Fruit fly (Drosophila melanogaster) whole organism, embryonic: Measurements from ENCODE around the gene Gclc.
A peak's percentile ranks its signal among the peaks of the same experiment; 100 is the strongest.

ENCODE experiments used
- Ada2b ChIP-seq: fragments of 200-800 bp; sonication (Bioruptor generic); IDR thresholded peaks from 2 replicates; pipeline ENCODE4 v1.3.6; 2022; ENCODE audit warnings: missing biosample characterization, missing genetic modification characterization
- Bgb ChIP-seq: fragments of 200-800 bp; sonication (Bioruptor generic); IDR thresholded peaks from 2 replicates; pipeline ENCODE4 v1.3.6; 2022; ENCODE audit warnings: missing biosample characterization, missing genetic modification characterization; ENCODE audit not compliant: partially characterized antibody
- CG11247 ChIP-seq: fragments of 200-800 bp; sonication (Bioruptor generic); IDR thresholded peaks from 2 replicates; pipeline ENCODE4 v1.3.6; 2022; ENCODE audit warnings: missing biosample characterization, missing genetic modification characterization
- CG11398 ChIP-seq: fragments of 200-800 bp; sonication (Bioruptor generic); optimal IDR thresholded peaks from 2 replicates; lab custom pipeline; 2016; ENCODE audit warnings: missing biosample characterization, missing genetic modification characterization
- CG12219 ChIP-seq: fragments of 200-800 bp; sonication (Bioruptor generic); optimal IDR thresholded peaks from 3 replicates; lab custom pipeline; 2018; ENCODE audit warnings: missing biosample characterization, mild to moderate bottlenecking, missing genetic modification characterization
- CG14014 ChIP-seq: fragments of 200-800 bp; sonication (Bioruptor generic); IDR thresholded peaks from 2 replicates; pipeline ENCODE4 v1.3.6; 2022; ENCODE audit warnings: missing biosample characterization, missing genetic modification characterization
- CG14441 ChIP-seq: fragments of 200-800 bp; sonication (Bioruptor generic); IDR thresholded peaks from 2 replicates; pipeline ENCODE4 v1.3.6; 2022; ENCODE audit warnings: missing biosample characterization, missing genetic modification characterization
- CG1602 ChIP-seq: fragments of 200-800 bp; sonication (Bioruptor generic); optimal IDR thresholded peaks from 3 replicates; lab custom pipeline; 2016; ENCODE audit warnings: missing biosample characterization, missing genetic modification characterization
- CG17385 ChIP-seq: fragments of 200-800 bp; sonication (Bioruptor generic); optimal IDR thresholded peaks from 3 replicates; lab custom pipeline; 2018; ENCODE audit warnings: missing biosample characterization, mild to moderate bottlenecking, missing genetic modification characterization
- CG2120 ChIP-seq: fragments of 200-800 bp; sonication (Bioruptor generic); optimal IDR thresholded peaks from 3 replicates; lab custom pipeline; 2016; ENCODE audit warnings: missing biosample characterization, missing genetic modification characterization
- CG4328 ChIP-seq: fragments of 200-800 bp; sonication (Bioruptor generic); optimal IDR thresholded peaks from 3 replicates; lab custom pipeline; 2017; ENCODE audit warnings: missing biosample characterization, missing genetic modification reagents, missing genetic modification characterization
- CG6254 ChIP-seq: fragments of 200-800 bp; sonication (Bioruptor generic); optimal IDR thresholded peaks from 3 replicates; lab custom pipeline; 2017; ENCODE audit warnings: mild to moderate bottlenecking, missing biosample characterization, missing genetic modification reagents, missing genetic modification characterization
- CG6813 ChIP-seq: fragments of 200-800 bp; sonication (Bioruptor generic); optimal IDR thresholded peaks from 2 replicates; lab custom pipeline; 2017; ENCODE audit warnings: missing biosample characterization, missing genetic modification characterization, mild to moderate bottlenecking, moderate library complexity, missing genetic modification reagents
- CG8359 ChIP-seq: fragments of 200-800 bp; sonication (Bioruptor generic); optimal IDR thresholded peaks from 2 replicates; lab custom pipeline; 2017; ENCODE audit warnings: missing biosample characterization, mild to moderate bottlenecking, missing genetic modification characterization, borderline replicate concordance
- CTCF ChIP-seq: fragments of 200-800 bp; sonication (Bioruptor generic); optimal IDR thresholded peaks from 2 replicates; lab custom pipeline; 2017; ENCODE audit warnings: missing biosample characterization, mild to moderate bottlenecking, missing genetic modification characterization, moderate library complexity
- CoRest ChIP-seq: fragments of 200-800 bp; sonication (Bioruptor generic); optimal IDR thresholded peaks from 3 replicates; lab custom pipeline; 2018; ENCODE audit warnings: missing biosample characterization, mild to moderate bottlenecking, missing genetic modification characterization, moderate library complexity
- Doc3 ChIP-seq: fragments of 200-800 bp; sonication (Bioruptor generic); IDR thresholded peaks from 3 replicates; pipeline ENCODE4 v1.3.6; 2022; ENCODE audit warnings: missing biosample characterization, missing genetic modification characterization; ENCODE audit not compliant: partially characterized antibody
- Ets97D ChIP-seq: fragments of 200-800 bp; sonication (Bioruptor generic); optimal IDR thresholded peaks from 3 replicates; lab custom pipeline; 2016; ENCODE audit warnings: missing biosample characterization, missing genetic modification characterization
- Fer1 ChIP-seq: fragments of 200-800 bp; sonication (Bioruptor generic); optimal IDR thresholded peaks from 2 replicates; lab custom pipeline; 2017; ENCODE audit warnings: missing biosample characterization, mild to moderate bottlenecking, missing genetic modification characterization
- Fer3 ChIP-seq: fragments of 200-800 bp; sonication (Bioruptor generic); optimal IDR thresholded peaks from 2 replicates; lab custom pipeline; 2018; ENCODE audit warnings: missing biosample characterization, mild to moderate bottlenecking, missing genetic modification characterization, moderate library complexity
- Hr39 ChIP-seq: fragments of >200 bp; optimal IDR thresholded peaks from 2 replicates; lab custom pipeline; 2017
- Poxn ChIP-seq: fragments of 200-800 bp; sonication (Bioruptor generic); IDR thresholded peaks from 2 replicates; pipeline ENCODE4 v1.3.6; 2022; ENCODE audit warnings: missing biosample characterization, missing genetic modification characterization
- Side ChIP-seq: fragments of 200-800 bp; sonication (Bioruptor generic); optimal IDR thresholded peaks from 2 replicates; lab custom pipeline; 2016; ENCODE audit warnings: missing biosample characterization, missing genetic modification characterization
- Sox100B ChIP-seq: fragments of 200-800 bp; sonication (Bioruptor generic); optimal IDR thresholded peaks from 3 replicates; lab custom pipeline; 2018; ENCODE audit warnings: missing biosample characterization, mild to moderate bottlenecking, missing genetic modification characterization
- Sox102F ChIP-seq: fragments of 200-800 bp; sonication (Bioruptor generic); optimal IDR thresholded peaks from 2 replicates; lab custom pipeline; 2018; ENCODE audit warnings: missing biosample characterization, mild to moderate bottlenecking, missing genetic modification characterization, moderate library complexity
- amos ChIP-seq: fragments of 200-800 bp; sonication (Bioruptor generic); IDR thresholded peaks from 2 replicates; pipeline ENCODE4 v1.3.6; 2022; ENCODE audit warnings: missing biosample characterization, missing genetic modification characterization; ENCODE audit not compliant: partially characterized antibody
- cad ChIP-seq: fragments of >200 bp; optimal IDR thresholded peaks from 2 replicates; lab custom pipeline; 2017; ENCODE audit warnings: missing biosample characterization, missing genetic modification characterization
- cato ChIP-seq: fragments of 200-800 bp; sonication (Bioruptor generic); optimal IDR thresholded peaks from 2 replicates; lab custom pipeline; 2016; ENCODE audit warnings: missing biosample characterization, missing genetic modification characterization, borderline replicate concordance
- chif ChIP-seq, 2 experiments: fragments of 200-800 bp; sonication (Bioruptor generic); optimal IDR thresholded peaks; 3 replicates each; lab custom pipeline; 2016; ENCODE audit warnings: missing biosample characterization in 2 of 2, missing genetic modification characterization in 2 of 2
- chn ChIP-seq: fragments of 200-800 bp; sonication (Bioruptor generic); optimal IDR thresholded peaks from 2 replicates; lab custom pipeline; 2016; ENCODE audit warnings: missing biosample characterization, missing genetic modification characterization
- eyg ChIP-seq: fragments of 200-800 bp; sonication (Bioruptor generic); optimal IDR thresholded peaks from 3 replicates; lab custom pipeline; 2016; ENCODE audit warnings: missing biosample characterization, missing genetic modification characterization
- fd96Cb ChIP-seq: fragments of 200-800 bp; sonication (Bioruptor generic); optimal IDR thresholded peaks from 2 replicates; lab custom pipeline; 2018; ENCODE audit warnings: missing biosample characterization, mild to moderate bottlenecking, missing genetic modification characterization, moderate library complexity
- fu2 ChIP-seq: fragments of 200-800 bp; sonication (Bioruptor generic); optimal IDR thresholded peaks from 2 replicates; lab custom pipeline; 2016; ENCODE audit warnings: missing biosample characterization, missing genetic modification characterization
- gcm2 ChIP-seq: fragments of 200-800 bp; sonication (Bioruptor generic); optimal IDR thresholded peaks from 2 replicates; lab custom pipeline; 2016; ENCODE audit warnings: missing biosample characterization, missing genetic modification characterization
- gem ChIP-seq: fragments of 200-800 bp; sonication (Bioruptor generic); optimal IDR thresholded peaks from 2 replicates; lab custom pipeline; 2019; ENCODE audit warnings: missing biosample characterization, mild to moderate bottlenecking, missing genetic modification characterization, moderate library complexity
- gsb-n ChIP-seq: fragments of 200-800 bp; sonication (Bioruptor generic); optimal IDR thresholded peaks from 3 replicates; lab custom pipeline; 2018; ENCODE audit warnings: missing biosample characterization, mild to moderate bottlenecking, missing genetic modification characterization
- inv ChIP-seq: fragments of 200-800 bp; sonication (Bioruptor generic); IDR thresholded peaks from 2 replicates; pipeline ENCODE4 v1.3.6; 2022; ENCODE audit warnings: missing biosample characterization, missing genetic modification characterization; ENCODE audit not compliant: partially characterized antibody
- kah ChIP-seq: fragments of 200-800 bp; sonication (Bioruptor generic); optimal IDR thresholded peaks from 2 replicates; lab custom pipeline; 2018; ENCODE audit warnings: missing biosample characterization, mild to moderate bottlenecking, missing genetic modification characterization
- klu ChIP-seq: fragments of 200-800 bp; sonication (Bioruptor generic); IDR thresholded peaks from 2 replicates; pipeline ENCODE4 v1.3.6; 2022; ENCODE audit warnings: missing biosample characterization, missing genetic modification characterization
- lbe ChIP-seq: fragments of 200-800 bp; sonication (Bioruptor generic); optimal IDR thresholded peaks from 2 replicates; lab custom pipeline; 2016; ENCODE audit warnings: missing biosample characterization, mild to moderate bottlenecking, missing genetic modification characterization
- lilli ChIP-seq: fragments of 200-800 bp; sonication (Bioruptor generic); optimal IDR thresholded peaks from 3 replicates; lab custom pipeline; 2016; ENCODE audit warnings: missing biosample characterization, missing genetic modification characterization
- lov ChIP-seq, 2 experiments: fragments of 200-800 bp in 1 of 2; fragments of >200 bp in 1 of 2; sonication (Bioruptor generic) in 1 of 2; IDR thresholded peaks in 1 of 2; optimal IDR thresholded peaks in 1 of 2; 2 replicates in 1 of 2; 3 replicates in 1 of 2; pipeline versions ENCODE4 v1.3.6 to Lab custom; 2017 to 2022; ENCODE audit warnings: missing biosample characterization in 1 of 2, missing genetic modification characterization in 1 of 2
- oc ChIP-seq: fragments of 200-800 bp; sonication (Bioruptor generic); optimal IDR thresholded peaks from 2 replicates; lab custom pipeline; 2018; ENCODE audit warnings: missing biosample characterization, mild to moderate bottlenecking, missing genetic modification characterization, moderate library complexity
- onecut ChIP-seq: fragments of 200-800 bp; sonication (Bioruptor generic); IDR thresholded peaks from 2 replicates; pipeline ENCODE4 v1.3.6; 2022; ENCODE audit warnings: missing biosample characterization, missing genetic modification characterization
- pb ChIP-seq: fragments of 200-800 bp; sonication (Bioruptor generic); optimal IDR thresholded peaks from 3 replicates; lab custom pipeline; 2016; ENCODE audit warnings: missing biosample characterization, missing genetic modification characterization
- peb ChIP-seq: fragments of 200-800 bp; sonication (Bioruptor generic); IDR thresholded peaks from 2 replicates; pipeline ENCODE4 v1.3.6; 2022; ENCODE audit warnings: missing biosample characterization, missing genetic modification characterization
- run ChIP-seq: fragments of 200-800 bp; sonication (Bioruptor generic); optimal IDR thresholded peaks from 3 replicates; lab custom pipeline; 2018; ENCODE audit warnings: missing biosample characterization, mild to moderate bottlenecking, missing genetic modification characterization
- sug ChIP-seq: fragments of 200-800 bp; optimal IDR thresholded peaks from 2 replicates; lab custom pipeline; 2019; ENCODE audit warnings: missing biosample characterization, mild to moderate bottlenecking, missing genetic modification characterization, moderate library complexity
- zen ChIP-seq: fragments of 200-800 bp; sonication (Bioruptor generic); optimal IDR thresholded peaks from 3 replicates; lab custom pipeline; 2018; ENCODE audit warnings: missing biosample characterization, mild to moderate bottlenecking, missing genetic modification characterization, moderate library complexity

The Gclc gene

DNA sequence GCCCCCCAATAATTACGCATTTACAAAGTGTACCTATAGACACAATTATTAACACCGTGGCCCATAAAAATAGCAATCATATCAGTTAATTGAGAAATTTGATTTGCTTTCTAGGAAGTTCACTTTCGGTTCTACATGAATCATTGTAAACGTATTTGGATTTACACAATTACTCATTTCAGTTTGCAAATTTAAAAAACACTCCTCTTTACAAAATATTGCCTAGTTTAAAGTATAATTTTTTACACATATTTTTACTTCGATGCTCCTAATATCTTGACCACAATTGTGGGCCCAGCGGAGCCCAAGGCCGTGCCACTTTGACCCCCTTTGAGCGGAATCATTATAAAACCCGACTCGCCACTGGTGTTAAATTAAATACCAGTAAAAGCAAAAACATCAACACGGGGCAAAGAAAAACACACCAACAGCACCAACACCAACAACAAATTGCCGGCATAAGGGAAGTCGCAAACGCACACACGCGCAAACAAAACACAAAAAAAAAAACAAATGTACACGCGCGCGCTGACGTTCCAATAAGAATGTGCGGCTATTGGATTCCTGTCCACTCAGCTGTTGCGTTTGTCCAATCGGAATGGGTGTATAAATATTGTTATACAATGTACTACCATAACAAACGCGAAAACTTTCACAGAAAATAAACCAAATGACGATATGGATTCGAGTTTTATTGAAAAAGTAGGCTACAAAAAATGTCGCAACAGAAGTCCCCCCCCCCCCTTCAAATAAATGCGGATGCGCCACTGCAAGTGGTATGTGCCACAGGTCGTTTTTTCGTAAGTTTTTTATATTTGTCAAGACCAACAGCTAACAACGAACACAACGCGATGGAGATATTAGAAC lies 1.2 kb downstream of the Gclc start (continued):
- TF ChIP-seq Doc3: no peak
- no peak for TF ChIP-seq gsb-n
- peak; percentile 13 for TF ChIP-seq zen (tag; lab: Kevin White, UChicago)
- peak; percentile 81 for TF ChIP-seq Fer1
- TF ChIP-seq kah (GFP tag; lab: Kevin White, UChicago): peak; percentile 9
- peak; percentile 7 for TF ChIP-seq eyg
- peak; percentile 73 for TF ChIP-seq CoRest (tag; lab: Kevin White, UChicago)
- TF ChIP-seq CTCF (GFP tag; lab: Kevin White, UChicago): no peak
- TF ChIP-seq CG12219: peak; percentile 53
- peak; percentile 6 for TF ChIP-seq oc
- TF ChIP-seq peb (GFP tag; lab: Robert Waterston, UW): 0 out of 2 replicates have a peak, but pooled peaks have one; percentile 18
- peak; percentile 71 for TF ChIP-seq Fer3
- no peak for TF ChIP-seq amos (GFP tag; lab: Robert Waterston, UW)
- peak; percentile 13 for TF ChIP-seq CG6254 (GFP tag; lab: Kevin White, UChicago)
- 0 out of 2 replicates have a peak, but pooled peaks have one; percentile 32 for TF ChIP-seq CG11247 (GFP tag; lab: Robert Waterston, UW)
- TF ChIP-seq fu2 (GFP tag; lab: Kevin White, UChicago): peak; percentile 33
- TF ChIP-seq run (tag; lab: Kevin White, UChicago): peak; percentile 42
- TF ChIP-seq chif (GFP tag; optimal IDR thresholded peaks at IDR 0.05; lab: Kevin White, UChicago): peak; percentile 28 to 32
- peak; percentile 37 for TF ChIP-seq chn (GFP tag; lab: Kevin White, UChicago)
- peak; percentile 52 for TF ChIP-seq Ada2b (GFP tag; lab: Robert Waterston, UW)
- TF ChIP-seq fd96Cb: peak; percentile 54
- no peak for TF ChIP-seq gcm2 (GFP tag; lab: Kevin White, UChicago)
- TF ChIP-seq CG14441 (GFP tag; lab: Robert Waterston, UW): peak; percentile 61
- TF ChIP-seq CG14014 (GFP tag; lab: Robert Waterston, UW): peak; percentile 74
- TF ChIP-seq lbe (GFP tag; lab: Kevin White, UChicago): no peak
- TF ChIP-seq gem (tag; lab: Kevin White, UChicago): peak; percentile 82
- no peak for TF ChIP-seq Hr39 (lab: Kevin White, UChicago)
- no peak for TF ChIP-seq Bgb (GFP tag; lab: Robert Waterston, UW)
- TF ChIP-seq CG6813 (GFP tag; lab: Kevin White, UChicago): peak; percentile 48
- TF ChIP-seq cato (GFP tag; lab: Kevin White, UChicago): no peak
- peak; percentile 64 for TF ChIP-seq Sox102F
- no peak for TF ChIP-seq cad (GFP tag; lab: Kevin White, UChicago)
- peak; percentile 71 for TF ChIP-seq CG17385 (GFP tag; lab: Kevin White, UChicago)
- peak; percentile 75 for TF ChIP-seq sug
- TF ChIP-seq CG1602 (GFP tag; lab: Kevin White, UChicago): peak; percentile 24
- TF ChIP-seq CG2120: peak; percentile 83
- peak; percentile 38 for TF ChIP-seq CG4328 (GFP tag; lab: Kevin White, UChicago)
- TF ChIP-seq lilli (GFP tag; lab: Kevin White, UChicago): peak; percentile 46
- peak; percentile 18 for TF ChIP-seq Side (GFP tag; lab: Kevin White, UChicago)
- no peak for TF ChIP-seq inv (GFP tag; lab: Robert Waterston, UW)
- no peak for TF ChIP-seq klu (GFP tag; lab: Robert Waterston, UW)
- TF ChIP-seq Poxn (GFP tag; lab: Robert Waterston, UW): peak; percentile 47; the same call in 1 of the 2 replicates
- TF ChIP-seq lov (optimal IDR thresholded peaks at IDR 0.05; lab: Kevin White, UChicago): no peak
- TF ChIP-seq lov (GFP tag; IDR thresholded peaks at IDR 0.05; lab: Robert Waterston, UW): no peak
- no peak for TF ChIP-seq Ets97D (GFP tag; lab: Kevin White, UChicago)
- peak; percentile 41 for TF ChIP-seq pb
- no peak for TF ChIP-seq CG8359
- peak; percentile 61 for TF ChIP-seq Sox100B
- TF ChIP-seq CG11398: no peak
- no peak for TF ChIP-seq onecut (GFP tag; lab: Robert Waterston, UW)
